Worm (Caenorhabditis elegans): Measurements from ENCODE around the gene ugt-32.

DNA sequence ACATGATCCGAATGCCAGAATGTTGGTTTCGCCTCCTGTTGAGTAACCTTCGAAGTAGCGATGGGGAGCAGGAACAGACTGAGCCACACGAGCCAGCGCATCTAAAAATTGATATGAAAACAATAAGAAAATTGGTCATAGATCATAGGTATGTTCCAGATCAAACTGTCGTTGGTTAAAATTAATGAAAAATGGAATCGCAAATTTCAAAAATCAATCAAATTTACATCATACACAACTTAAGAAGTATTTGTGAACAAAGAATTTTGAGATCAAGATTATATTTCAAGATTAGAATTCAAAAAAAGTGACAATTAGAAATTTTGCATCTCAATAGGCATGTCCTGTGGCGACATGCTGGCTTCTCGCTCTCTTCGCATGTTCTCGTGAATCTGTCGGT, 47.0 kb upstream of the ugt-32 start, which contains the start of gene C17E7.9:
- TF ChIP-seq gei-8 (GFP tag; optimal IDR thresholded peaks at IDR 0.05) = no peak
- no peak for TF ChIP-seq snpc-4 (tag; optimal IDR thresholded peaks at IDR 0.05)
- no peak for TF ChIP-seq egl-27 (tag; optimal IDR thresholded peaks at IDR 0.05)
- TF ChIP-seq set-16 (GFP tag; IDR thresholded peaks at IDR 0.05) = no peak
- no peak for TF ChIP-seq ZK546.5 (tag; optimal IDR thresholded peaks at IDR 0.05)
- no peak for TF ChIP-seq nhr-11 (tag; optimal IDR thresholded peaks at IDR 0.05)
